Worm (Caenorhabditis elegans) whole organism, midembryonic: Measurements from ENCODE around the gene mans-3.

Experiments used
- T22C8.4 ChIP-seq: fragments of 200-800 bp; sonication (Bioruptor generic); IDR thresholded peaks from 2 replicates; pipeline ENCODE4 v1.3.6; 2022; ENCODE audit warnings: missing genetic modification characterization, missing compliant biosample characterization
- flt-1 ChIP-seq: fragments of 200-800 bp; sonication (Bioruptor generic); IDR thresholded peaks from 2 replicates; pipeline ENCODE4 v1.3.6; 2022; ENCODE audit warnings: missing genetic modification characterization, missing compliant biosample characterization
- med-1 ChIP-seq: sonication (generic microtip); optimal IDR thresholded peaks from 2 replicates; lab custom pipeline; 2017; ENCODE audit warnings: missing genetic modification characterization, mild to moderate bottlenecking, missing compliant biosample characterization, antibody characterized with exemption, missing genetic modification reagents; ENCODE audit not compliant: insufficient read depth
- ref-1 ChIP-seq: fragments of 200-800 bp; sonication (Bioruptor generic); conservative IDR thresholded peaks from 2 replicates; pipeline ENCODE4 v1.3.6; 2022; ENCODE audit warnings: missing genetic modification reagents, missing genetic modification characterization, missing compliant biosample characterization
- ztf-23 ChIP-seq: fragments of 200-800 bp; sonication (Bioruptor generic); IDR thresholded peaks from 2 replicates; pipeline ENCODE4 v1.3.6; 2022; ENCODE audit warnings: missing genetic modification reagents, missing genetic modification characterization, missing compliant biosample characterization
- ztf-29 ChIP-seq: fragments of 200-800 bp; sonication (Bioruptor generic); IDR thresholded peaks from 2 replicates; pipeline ENCODE4 v1.3.6; 2022; ENCODE audit warnings: missing genetic modification reagents, missing genetic modification characterization, missing compliant biosample characterization

ce11 chrX:5197440-5197839, 32.2 kb downstream of the mans-3 start:
- no peak for TF ChIP-seq ref-1 (GFP tag; lab: Robert Waterston, UW)
- TF ChIP-seq flt-1 = no peak
- no peak for TF ChIP-seq med-1 (GFP tag; lab: Kevin White, UChicago)
- TF ChIP-seq T22C8.4 (GFP tag; lab: Robert Waterston, UW) = no peak
- no peak for TF ChIP-seq ztf-29 (GFP tag; lab: Robert Waterston, UW)
- TF ChIP-seq ztf-23 (GFP tag; lab: Robert Waterston, UW) = no peak
